Fruit fly (Drosophila melanogaster): Measurements from ENCODE around the gene CG14130.

CG14130 gene

DNA sequence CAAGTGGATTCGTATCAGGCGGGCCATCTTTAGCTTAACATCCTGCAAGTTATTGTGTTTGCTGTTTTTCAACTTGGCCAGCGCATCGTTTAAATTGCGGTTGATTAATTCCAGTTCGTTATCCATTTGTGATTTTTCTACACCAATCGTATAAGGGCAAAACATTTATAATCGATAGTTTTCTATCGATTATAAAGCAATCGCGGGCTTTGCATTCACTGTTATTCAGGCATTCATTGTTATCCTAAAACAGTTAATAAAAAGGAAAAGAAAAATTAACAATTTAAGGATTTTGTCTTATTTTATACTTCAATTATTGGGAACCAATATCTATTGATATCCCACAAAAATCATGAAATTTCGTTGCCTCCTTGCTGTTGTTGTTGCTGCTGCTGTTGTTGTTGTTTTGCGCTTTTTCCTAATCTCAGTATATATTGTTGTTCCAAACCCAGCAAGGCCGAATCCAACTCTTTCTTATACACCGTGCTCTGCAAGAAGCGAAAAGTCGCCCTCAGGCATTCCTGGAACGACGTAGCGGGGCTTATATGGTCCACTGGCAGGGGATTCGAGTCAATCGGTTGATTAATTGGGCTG lies 10.4 kb downstream of the CG14130 start, which contains the start of gene CG32095 (continued):
- TF ChIP-seq trem (tag; optimal IDR thresholded peaks at IDR 0.05) (peak; percentile 75), ara (GFP tag; IDR thresholded peaks at IDR 0.05) (no peak), CG14860 (GFP tag; IDR thresholded peaks at IDR 0.05; ENCODE audit: partially characterized antibody) (peak; percentile 70; the same call in 2 of the 3 replicates), nerfin-2 (GFP tag; IDR thresholded peaks at IDR 0.05; ENCODE audit: partially characterized antibody) (peak; percentile 60; the same call in 1 of the 2 replicates), knrl (GFP tag; IDR thresholded peaks at IDR 0.05; ENCODE audit: partially characterized antibody) (peak; percentile 70; the same call in 2 of the 3 replicates), chinmo (GFP tag; IDR thresholded peaks at IDR 0.05; ENCODE audit: partially characterized antibody) (0 out of 4 replicates have a peak, but pooled peaks have one; percentile 14), tio (GFP tag; optimal IDR thresholded peaks at IDR 0.05) (no peak), CG17361 (GFP tag; IDR thresholded peaks at IDR 0.05) (0 out of 3 replicates have a peak, but pooled peaks have one; percentile 12), bbx (GFP tag; IDR thresholded peaks at IDR 0.05; ENCODE audit: partially characterized antibody) (peak; percentile 82), vnd (GFP tag; IDR thresholded peaks at IDR 0.05; ENCODE audit: partially characterized antibody) (peak; percentile 66; the same call in 2 of the 3 replicates), zf30C (GFP tag; optimal IDR thresholded peaks at IDR 0.05) (no peak), ato (GFP tag; IDR thresholded peaks at IDR 0.05; ENCODE audit: partially characterized antibody) (peak; percentile 66; the same call in 1 of the 2 replicates), gfzf (GFP tag; optimal IDR thresholded peaks at IDR 0.05) (peak; percentile 46), Nf-YC (tag; optimal IDR thresholded peaks at IDR 0.05) (peak; percentile 80), inv (GFP tag; IDR thresholded peaks at IDR 0.05; ENCODE audit: partially characterized antibody) (peak; percentile 67), CG8944 (GFP tag; optimal IDR thresholded peaks at IDR 0.05) (no peak), bab2 (GFP tag; optimal IDR thresholded peaks at IDR 0.05) (no peak), btn (GFP tag; optimal IDR thresholded peaks at IDR 0.05) (no peak), Bgb (GFP tag; IDR thresholded peaks at IDR 0.05; ENCODE audit: partially characterized antibody) (peak; percentile 79), Myb (GFP tag; optimal IDR thresholded peaks at IDR 0.05) (peak; percentile 34), CG11504 (tag; optimal IDR thresholded peaks at IDR 0.05) (peak; percentile 27), slbo (GFP tag; IDR thresholded peaks at IDR 0.05) (no peak), HLH3B (GFP tag; IDR thresholded peaks at IDR 0.05) (no peak), MBD-R2 (GFP tag; IDR thresholded peaks at IDR 0.05) (peak; percentile 68), Dp (GFP tag; optimal IDR thresholded peaks at IDR 0.05) (peak; percentile 55), CG14710 (tag; optimal IDR thresholded peaks at IDR 0.05) (peak; percentile 17), CG10267 (tag; optimal IDR thresholded peaks at IDR 0.05) (peak; percentile 18), CG34224 (GFP tag; IDR thresholded peaks at IDR 0.05; ENCODE audit: partially characterized antibody) (peak; percentile 80), br (optimal IDR thresholded peaks at IDR 0.05) (no peak), CG34422 (GFP tag; IDR thresholded peaks at IDR 0.05) (no peak), phol (tag; optimal IDR thresholded peaks at IDR 0.05) (peak; percentile 12), CG4360 (GFP tag; IDR thresholded peaks at IDR 0.05) (peak; percentile 76), MESR4 (GFP tag; optimal IDR thresholded peaks at IDR 0.05) (peak; percentile 40), CG2712 (tag; optimal IDR thresholded peaks at IDR 0.05) (peak; percentile 11), Dll (GFP tag; IDR thresholded peaks at IDR 0.05; ENCODE audit: partially characterized antibody) (peak; percentile 88), CG1603 (tag; optimal IDR thresholded peaks at IDR 0.05) (peak; percentile 22), H2.0 (GFP tag; IDR thresholded peaks at IDR 0.05) (no peak), Doc2 (GFP tag; IDR thresholded peaks at IDR 0.05) (no peak), dan (GFP tag; IDR thresholded peaks at IDR 0.05) (no peak), Doc3 (GFP tag; IDR thresholded peaks at IDR 0.05; ENCODE audit: partially characterized antibody) (peak; percentile 80), Opbp (GFP tag; IDR thresholded peaks at IDR 0.05; ENCODE audit: partially characterized antibody) (peak; percentile 76; the same call in 2 of the 3 replicates), NC2α (GFP tag; optimal IDR thresholded peaks at IDR 0.05) (no peak), Sry-δ (GFP tag; optimal IDR thresholded peaks at IDR 0.05) (peak; percentile 77), Dref (GFP tag; IDR thresholded peaks at IDR 0.05) (peak; percentile 74), nom (GFP tag; optimal IDR thresholded peaks at IDR 0.05) (peak; percentile 12), unc-4 (GFP tag; IDR thresholded peaks at IDR 0.05; ENCODE audit: partially characterized antibody) (peak; percentile 84), CG13287 (GFP tag; IDR thresholded peaks at IDR 0.05; ENCODE audit: partially characterized antibody) (peak; percentile 90), Scr (GFP tag; IDR thresholded peaks at IDR 0.05; ENCODE audit: partially characterized antibody) (peak; percentile 87)

Measured in whole organism, embryonic.